Worm (Caenorhabditis elegans): Measurements from ENCODE around the gene ZK809.8.

ce11 chrIV:11668001-11668400 lies 19.1 kb upstream of the ZK809.8 start, which contains the start of gene atg-4.2:
- TF ChIP-seq nhr-77 (tag; optimal IDR thresholded peaks at IDR 0.05) (no peak), snpc-4 (tag; optimal IDR thresholded peaks at IDR 0.05) (no peak), unc-130 (tag; optimal IDR thresholded peaks at IDR 0.05) (no peak), pax-3 (tag; optimal IDR thresholded peaks at IDR 0.05) (no peak), lin-15B (tag; optimal IDR thresholded peaks at IDR 0.05) (no peak), ceh-82 (tag; optimal IDR thresholded peaks at IDR 0.05) (no peak), nhr-11 (tag; optimal IDR thresholded peaks at IDR 0.05) (no peak), jun-1 (tag; optimal IDR thresholded peaks at IDR 0.05) (no peak), rnt-1 (tag; optimal IDR thresholded peaks at IDR 0.05) (no peak), lsy-2 (tag; optimal IDR thresholded peaks at IDR 0.05) (no peak), irx-1 (tag; optimal IDR thresholded peaks at IDR 0.05) (no peak)
